Fruit fly (Drosophila melanogaster): ENCODE data around the gene Ibf2.

DNA sequence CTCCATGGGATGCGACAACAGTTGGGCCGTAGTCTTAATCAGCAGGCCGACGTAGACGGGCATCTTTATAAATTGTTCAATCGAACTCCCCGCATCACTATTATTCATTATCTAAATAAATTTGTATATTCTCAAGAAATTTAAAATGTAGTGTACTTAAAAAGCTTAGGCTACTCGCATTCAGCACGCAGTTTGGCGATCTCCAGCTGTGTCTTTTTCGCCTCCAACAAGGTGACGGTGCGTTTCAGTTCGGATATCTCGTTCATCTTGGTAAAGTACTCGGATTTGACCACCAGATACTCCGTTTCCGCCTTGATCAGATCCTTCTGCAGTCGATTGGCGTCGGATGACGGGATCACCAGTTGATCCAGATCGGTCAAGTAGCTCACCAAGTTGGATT, 685 bp downstream of the Ibf2 start, which contains the start of gene CG16736:
- TF ChIP-seq achi (GFP tag; optimal IDR thresholded peaks at IDR 0.05) (no peak), Sox102F (GFP tag; optimal IDR thresholded peaks at IDR 0.05) (no peak), CG11762 (GFP tag; optimal IDR thresholded peaks at IDR 0.05; ENCODE audit: insufficient read depth) (no peak), dac (GFP tag; optimal IDR thresholded peaks at IDR 0.05) (no peak), CG4318 (GFP tag; optimal IDR thresholded peaks at IDR 0.05) (no peak), CG16779 (tag; optimal IDR thresholded peaks at IDR 0.05) (no peak), Lpt (GFP tag; optimal IDR thresholded peaks at IDR 0.05) (no peak), Met (GFP tag; optimal IDR thresholded peaks at IDR 0.05) (no peak), Sox14 (GFP tag; optimal IDR thresholded peaks at IDR 0.05) (no peak), Blimp-1 (GFP tag; optimal IDR thresholded peaks at IDR 0.05) (no peak), cyc (GFP tag; optimal IDR thresholded peaks at IDR 0.05) (no peak)
